Fruit fly (Drosophila melanogaster) whole organism, embryonic: ENCODE measurements around the gene Cyp6v1.

Experiments
- Antp ChIP-seq: fragments of 200-800 bp; sonication (Bioruptor generic); optimal IDR thresholded peaks from 3 replicates; lab custom pipeline; 2016; ENCODE audit warnings: missing biosample characterization, missing genetic modification characterization
- CG17568 ChIP-seq: fragments of 200-800 bp; sonication (Bioruptor generic); optimal IDR thresholded peaks from 2 replicates; lab custom pipeline; 2018; ENCODE audit warnings: missing biosample characterization, mild to moderate bottlenecking, missing genetic modification characterization, moderate library complexity
- CG2116 ChIP-seq: fragments of 200-800 bp; sonication (Bioruptor generic); optimal IDR thresholded peaks from 3 replicates; lab custom pipeline; 2018; ENCODE audit warnings: missing biosample characterization, mild to moderate bottlenecking, missing genetic modification characterization
- CG9215 ChIP-seq: fragments of 200-800 bp; sonication (Bioruptor generic); IDR thresholded peaks from 2 replicates; pipeline ENCODE4 v1.3.6; 2022; ENCODE audit warnings: missing biosample characterization, missing genetic modification characterization
- Chrac-16 ChIP-seq: fragments of 200-800 bp; sonication (Bioruptor generic); optimal IDR thresholded peaks from 3 replicates; lab custom pipeline; 2016; ENCODE audit warnings: missing biosample characterization, missing genetic modification characterization
- D ChIP-seq, 2 experiments: fragments of 200-800 bp in 1 of 2; fragments of >200 bp in 1 of 2; sonication (Bioruptor generic) in 1 of 2; optimal IDR thresholded peaks; 2 replicates in 1 of 2; 3 replicates in 1 of 2; lab custom pipeline; 2017; ENCODE audit warnings: mild to moderate bottlenecking in 1 of 2, missing biosample characterization in 1 of 2, missing genetic modification characterization in 1 of 2, missing genetic modification reagents in 1 of 2
- Lpt ChIP-seq: fragments of >200 bp; optimal IDR thresholded peaks from 2 replicates; lab custom pipeline; 2018; ENCODE audit warnings: missing biosample characterization, missing genetic modification characterization
- Mrtf ChIP-seq: fragments of 200-800 bp; sonication (Bioruptor generic); IDR thresholded peaks from 3 replicates; pipeline ENCODE4 v1.3.6; 2022; ENCODE audit warnings: missing biosample characterization, missing genetic modification characterization
- gcm2 ChIP-seq: fragments of 200-800 bp; sonication (Bioruptor generic); optimal IDR thresholded peaks from 2 replicates; lab custom pipeline; 2016; ENCODE audit warnings: missing biosample characterization, missing genetic modification characterization
- lilli ChIP-seq: fragments of 200-800 bp; sonication (Bioruptor generic); optimal IDR thresholded peaks from 3 replicates; lab custom pipeline; 2016; ENCODE audit warnings: missing biosample characterization, missing genetic modification characterization

- TF ChIP-seq gcm2 (GFP tag; lab: Kevin White, UChicago): no peak
- TF ChIP-seq Lpt (GFP tag; lab: Kevin White, UChicago): no peak
- no peak for TF ChIP-seq CG9215 (GFP tag; lab: Robert Waterston, UW)
- no peak for TF ChIP-seq D (optimal IDR thresholded peaks at IDR 0.05; lab: Kevin White, UChicago)
- no peak for TF ChIP-seq D (GFP tag; optimal IDR thresholded peaks at IDR 0.05; lab: Kevin White, UChicago)
- no peak for TF ChIP-seq Mrtf (GFP tag; lab: Robert Waterston, UW)
- TF ChIP-seq lilli (GFP tag; lab: Kevin White, UChicago): no peak
- TF ChIP-seq CG2116 (GFP tag; lab: Kevin White, UChicago): no peak
- no peak for TF ChIP-seq Chrac-16
- TF ChIP-seq Antp (GFP tag; lab: Kevin White, UChicago): no peak
- TF ChIP-seq CG17568 (GFP tag; lab: Kevin White, UChicago): no peak
Observed at dm6 chrX:20690454-20690853, 33.5 kb downstream of the Cyp6v1 start, which contains the start of gene run.
